Worm (Caenorhabditis elegans): Measurements from ENCODE around the gene Y110A2AL.7.

- no peak for TF ChIP-seq lin-15B (tag; optimal IDR thresholded peaks at IDR 0.05)
- TF ChIP-seq nhr-6 (tag; optimal IDR thresholded peaks at IDR 0.05), result no peak
- no peak for TF ChIP-seq skn-1 (tag; optimal IDR thresholded peaks at IDR 0.05)
- TF ChIP-seq mep-1 (tag; optimal IDR thresholded peaks at IDR 0.05), result no peak
- TF ChIP-seq cey-2 (tag; optimal IDR thresholded peaks at IDR 0.05; ENCODE audit: borderline replicate concordance, insufficient read depth), result no peak
- no peak for TF ChIP-seq duxl-1 (tag; optimal IDR thresholded peaks at IDR 0.05; ENCODE audit: poor library complexity)
- no peak for TF ChIP-seq F49E8.2 (tag; optimal IDR thresholded peaks at IDR 0.05; ENCODE audit: borderline replicate concordance)
- TF ChIP-seq lin-13 (GFP tag; optimal IDR thresholded peaks at IDR 0.05), result no peak
- TF ChIP-seq egl-27 (tag; optimal IDR thresholded peaks at IDR 0.05), result no peak
- TF ChIP-seq nhr-237 (tag; optimal IDR thresholded peaks at IDR 0.05), result no peak
- TF ChIP-seq php-3 (GFP tag; IDR thresholded peaks at IDR 0.05), result 0 out of 2 replicates have a peak, but pooled peaks have one; percentile 30
- no peak for TF ChIP-seq pqm-1 (tag; optimal IDR thresholded peaks at IDR 0.05)
- no peak for TF ChIP-seq nhr-76 (tag; optimal IDR thresholded peaks at IDR 0.05)
These were observed 17.2 kb upstream of the Y110A2AL.7 start for ce11 chrII:2859873-2860821.
